Worm (Caenorhabditis elegans) whole organism, L1 larva: ENCODE data around the gene faah-2.

Experiments used
- C16A3.4 ChIP-seq: fragments of 150-350 bp; optimal IDR thresholded peaks from 2 replicates; lab custom pipeline; 2014; ENCODE audit warnings: missing biosample characterization, missing genetic modification characterization
- alr-1 ChIP-seq: fragments of 200-800 bp; sonication (Bioruptor generic); optimal IDR thresholded peaks from 2 replicates; lab custom pipeline; 2018; ENCODE audit warnings: borderline replicate concordance, mild to moderate bottlenecking, missing genetic modification characterization, missing compliant biosample characterization
- ama-1 ChIP-seq: fragments of 150-350 bp; optimal IDR thresholded peaks from 2 replicates; lab custom pipeline; 2014
- ceh-8 ChIP-seq: fragments of 200-800 bp; sonication (Bioruptor generic); optimal IDR thresholded peaks from 2 replicates; lab custom pipeline; 2018; ENCODE audit warnings: mild to moderate bottlenecking, missing genetic modification characterization, moderate library complexity, missing compliant biosample characterization
- ceh-90 ChIP-seq: sonication (generic microtip); optimal IDR thresholded peaks from 2 replicates; lab custom pipeline; 2016; ENCODE audit warnings: missing genetic modification characterization, missing compliant biosample characterization
- ces-1 ChIP-seq: fragments of 150-350 bp; optimal IDR thresholded peaks from 2 replicates; lab custom pipeline; 2014; ENCODE audit warnings: missing biosample characterization, missing genetic modification reagents, missing genetic modification characterization
- dsc-1 ChIP-seq: sonication (generic microtip); optimal IDR thresholded peaks from 2 replicates; lab custom pipeline; 2016; ENCODE audit warnings: mild to moderate bottlenecking, missing genetic modification characterization, missing compliant biosample characterization
- efl-1 ChIP-seq, 4 experiments: fragments of 150-350 bp; optimal IDR thresholded peaks in 3 of 4; peaks in 1 of 4; 1 replicate in 1 of 4; 2 replicates in 3 of 4; lab custom pipeline; 2014; ENCODE audit warnings: missing biosample characterization in 2 of 4, missing genetic modification characterization in 2 of 4, missing genetic modification reagents in 2 of 4
- efl-3 ChIP-seq: fragments of 200-800 bp; sonication (Bioruptor generic); optimal IDR thresholded peaks from 2 replicates; lab custom pipeline; 2018; ENCODE audit warnings: mild to moderate bottlenecking, missing genetic modification characterization, missing compliant biosample characterization
- egl-27 ChIP-seq, 2 experiments: fragments of 150-350 bp in 1 of 2; sonication (generic microtip); optimal IDR thresholded peaks; 3 replicates each; lab custom pipeline; 2017 to 2018; ENCODE audit warnings: missing biosample characterization in 2 of 2, missing genetic modification characterization in 2 of 2, missing genetic modification reagents in 2 of 2
- elt-2 ChIP-seq: sonication (generic microtip); optimal IDR thresholded peaks from 2 replicates; lab custom pipeline; 2016; ENCODE audit warnings: missing genetic modification characterization, mild to moderate bottlenecking, inconsistent platforms, missing compliant biosample characterization, missing genetic modification reagents
- fkh-8 ChIP-seq: sonication (generic microtip); optimal IDR thresholded peaks from 2 replicates; lab custom pipeline; 2016; ENCODE audit warnings: mild to moderate bottlenecking, missing genetic modification characterization, missing compliant biosample characterization
- hlh-17 ChIP-seq: fragments of 200-800 bp; sonication (Bioruptor generic); optimal IDR thresholded peaks from 2 replicates; lab custom pipeline; 2018; ENCODE audit warnings: missing genetic modification characterization, mild to moderate bottlenecking, missing compliant biosample characterization, moderate library complexity, borderline replicate concordance
- hpl-2 ChIP-seq: fragments of 150-350 bp; optimal IDR thresholded peaks from 2 replicates; lab custom pipeline; 2014; ENCODE audit warnings: missing biosample characterization, missing genetic modification reagents, missing genetic modification characterization
- isw-1 ChIP-seq: fragments of 200-800 bp; sonication (Bioruptor generic); IDR thresholded peaks from 2 replicates; pipeline ENCODE4 v1.3.6; 2022; ENCODE audit warnings: missing genetic modification characterization, missing compliant biosample characterization
- lir-3 ChIP-seq: sonication (generic microtip); optimal IDR thresholded peaks from 2 replicates; lab custom pipeline; 2016; ENCODE audit warnings: mild to moderate bottlenecking, missing genetic modification characterization, moderate library complexity, missing compliant biosample characterization; ENCODE audit not compliant: poor library complexity
- mab-9 ChIP-seq: fragments of 200-800 bp; sonication (Bioruptor generic); IDR thresholded peaks from 2 replicates; pipeline ENCODE4 v1.3.6; 2022; ENCODE audit warnings: missing genetic modification reagents, missing genetic modification characterization, missing compliant biosample characterization
- mef-2 ChIP-seq: fragments of 150-350 bp; optimal IDR thresholded peaks from 2 replicates; lab custom pipeline; 2014; ENCODE audit warnings: missing biosample characterization, missing genetic modification characterization
- nhr-20 ChIP-seq: sonication (generic microtip); optimal IDR thresholded peaks from 2 replicates; lab custom pipeline; 2016; ENCODE audit warnings: mild to moderate bottlenecking, missing genetic modification characterization, missing compliant biosample characterization
- nhr-47 ChIP-seq: sonication (generic microtip); optimal IDR thresholded peaks from 2 replicates; lab custom pipeline; 2016; ENCODE audit warnings: mild to moderate bottlenecking, missing genetic modification characterization, moderate library complexity, missing compliant biosample characterization
- nhr-84 ChIP-seq: sonication (generic microtip); optimal IDR thresholded peaks from 2 replicates; lab custom pipeline; 2017; ENCODE audit warnings: missing biosample characterization, missing genetic modification characterization
- nhr-90 ChIP-seq: sonication (generic microtip); optimal IDR thresholded peaks from 2 replicates; lab custom pipeline; 2016; ENCODE audit warnings: mild to moderate bottlenecking, missing genetic modification characterization, missing compliant biosample characterization; ENCODE audit not compliant: poor library complexity
- pqm-1 ChIP-seq: sonication (generic microtip); optimal IDR thresholded peaks from 3 replicates; lab custom pipeline; 2017; ENCODE audit warnings: missing biosample characterization, missing genetic modification characterization
- skn-1 ChIP-seq: fragments of 150-350 bp; optimal IDR thresholded peaks from 2 replicates; lab custom pipeline; 2014; ENCODE audit warnings: missing biosample characterization, missing genetic modification characterization
- sox-4 ChIP-seq: sonication (generic microtip); optimal IDR thresholded peaks from 2 replicates; lab custom pipeline; 2016; ENCODE audit warnings: missing genetic modification characterization, missing compliant biosample characterization
- unc-30 ChIP-seq: sonication (generic microtip); optimal IDR thresholded peaks from 2 replicates; lab custom pipeline; 2017; ENCODE audit warnings: missing biosample characterization, missing genetic modification characterization
- unc-98 ChIP-seq: fragments of 200-800 bp; sonication (Bioruptor generic); IDR thresholded peaks from 2 replicates; pipeline ENCODE4 v1.3.6; 2022; ENCODE audit warnings: missing genetic modification characterization, missing compliant biosample characterization
- vab-15 ChIP-seq: sonication (generic microtip); optimal IDR thresholded peaks from 2 replicates; lab custom pipeline; 2017; ENCODE audit warnings: missing genotype, mild to moderate bottlenecking, missing genetic modification characterization, missing compliant biosample characterization
- xbp-1 ChIP-seq: sonication (generic microtip); optimal IDR thresholded peaks from 2 replicates; lab custom pipeline; 2016; ENCODE audit warnings: missing genetic modification characterization, missing compliant biosample characterization
- zag-1 ChIP-seq: fragments of 150-350 bp; optimal IDR thresholded peaks from 2 replicates; lab custom pipeline; 2014; ENCODE audit warnings: missing biosample characterization, missing genetic modification characterization
- zip-4 ChIP-seq: fragments of 200-800 bp; sonication (Bioruptor generic); optimal IDR thresholded peaks from 2 replicates; lab custom pipeline; 2018; ENCODE audit warnings: mild to moderate bottlenecking, missing genetic modification characterization, moderate library complexity, missing compliant biosample characterization
- ztf-11 ChIP-seq, 2 experiments: sonication (generic microtip); optimal IDR thresholded peaks; 2 replicates each; lab custom pipeline; 2016 to 2017; ENCODE audit warnings: missing genetic modification characterization in 2 of 2, missing biosample characterization in 1 of 2, missing compliant biosample characterization in 1 of 2
- ztf-4 ChIP-seq: fragments of 150-350 bp; optimal IDR thresholded peaks from 2 replicates; lab custom pipeline; 2014; ENCODE audit warnings: missing biosample characterization, missing genetic modification characterization

The faah-2 gene

ce11 chrIV:8151721-8152120 lies 524 bp upstream of the faah-2 start (continued):
- TF ChIP-seq skn-1 (tag; lab: Kevin White, UChicago) (no peak), ztf-11 (tag; optimal IDR thresholded peaks at IDR 0.05; lab: Kevin White, UChicago) (no peak)
- TF ChIP-seq, all 84 proteins: peak for 8

ce11 chrIV:8152688-8153087 lies 443 bp downstream of the faah-2 start:
- no peak for TF ChIP-seq alr-1 (tag; lab: Kevin White, UChicago)
- TF ChIP-seq elt-2 (tag; lab: Kevin White, UChicago): peak; percentile 37

- TF ChIP-seq efl-1 (optimal IDR thresholded peaks at IDR 0.05; lab: Kevin White, UChicago): no peak
- TF ChIP-seq efl-1 (GFP tag; optimal IDR thresholded peaks at IDR 0.05 in 1 of 2; lab: Kevin White, UChicago): peak in 1 of 2 experiments; percentile 14
- no peak for TF ChIP-seq C16A3.4 (tag; lab: Kevin White, UChicago)
Measured at ce11 chrIV:8153163-8153562, 918 bp downstream of the faah-2 start.

- no peak for TF ChIP-seq hlh-17 (GFP tag; lab: Kevin White, UChicago)
- TF ChIP-seq nhr-84: no peak
- TF ChIP-seq sox-4 (tag; lab: Kevin White, UChicago): no peak
- TF ChIP-seq hpl-2 (GFP tag; lab: Kevin White, UChicago): no peak
- TF ChIP-seq unc-30: no peak
- no peak for TF ChIP-seq zip-4
- no peak for TF ChIP-seq fkh-8 (tag; lab: Kevin White, UChicago)
- no peak for TF ChIP-seq ces-1 (GFP tag; lab: Kevin White, UChicago)
- TF ChIP-seq dsc-1 (tag; lab: Kevin White, UChicago): no peak
- no peak for TF ChIP-seq mab-9 (GFP tag; lab: Robert Waterston, UW)
- no peak for TF ChIP-seq vab-15 (tag; lab: Kevin White, UChicago)
- no peak for TF ChIP-seq efl-1 (optimal IDR thresholded peaks at IDR 0.05; lab: Kevin White, UChicago)
- no peak for TF ChIP-seq efl-1 (GFP tag; optimal IDR thresholded peaks at IDR 0.05 in 1 of 2; lab: Kevin White, UChicago)
- TF ChIP-seq xbp-1 (tag; lab: Kevin White, UChicago): no peak
- no peak for TF ChIP-seq unc-98 (GFP tag; lab: Robert Waterston, UW)
- no peak for TF ChIP-seq ama-1 (lab: Kevin White, UChicago)
- TF ChIP-seq efl-3 (GFP tag; lab: Kevin White, UChicago): no peak
- no peak for TF ChIP-seq lir-3 (tag; lab: Kevin White, UChicago)
- no peak for TF ChIP-seq ztf-4
- TF ChIP-seq nhr-90 (tag; lab: Kevin White, UChicago): no peak
- no peak for TF ChIP-seq zag-1 (tag; lab: Kevin White, UChicago)
- TF ChIP-seq, all 84 proteins: peak for 0
Measured at ce11 chrIV:8154966-8155365, 2.7 kb downstream of the faah-2 start.

- TF ChIP-seq ztf-4 (no peak), nhr-84 (no peak), ceh-90 (tag; lab: Kevin White, UChicago) (no peak), nhr-47 (tag; lab: Kevin White, UChicago) (no peak), mef-2 (tag; lab: Kevin White, UChicago) (no peak), nhr-20 (tag; lab: Kevin White, UChicago) (no peak), ceh-8 (GFP tag; lab: Kevin White, UChicago) (no peak), egl-27 (tag; optimal IDR thresholded peaks at IDR 0.05; lab: Kevin White, UChicago) (no peak), isw-1 (no peak), pqm-1 (tag; lab: Kevin White, UChicago) (no peak)
- TF ChIP-seq, all 84 proteins: peak for 0
Measured at ce11 chrIV:8157161-8157560, 4.9 kb downstream of the faah-2 start, which contains the start of gene B0218.5. Gene B0218.5 (minus strand): TSS chrIV:8157261.
